Worm (Caenorhabditis elegans) whole organism, L2 larva: ENCODE measurements around the gene ubc-9.

ENCODE experiments used
- C34F6.9 ChIP-seq: fragments of 150-350 bp; optimal IDR thresholded peaks from 2 replicates; lab custom pipeline; 2014; ENCODE audit warnings: missing biosample characterization, missing genetic modification characterization
- Y55F3AM.14 ChIP-seq: fragments of 200-800 bp; sonication (Bioruptor generic); optimal IDR thresholded peaks from 2 replicates; lab custom pipeline; 2018; ENCODE audit warnings: mild to moderate bottlenecking, missing genetic modification characterization, missing compliant biosample characterization
- ZK546.5 ChIP-seq: sonication (generic microtip); optimal IDR thresholded peaks from 2 replicates; lab custom pipeline; 2017; ENCODE audit warnings: missing biosample characterization, missing genetic modification characterization
- alr-1 ChIP-seq: fragments of 150-350 bp; optimal IDR thresholded peaks from 2 replicates; lab custom pipeline; 2014; ENCODE audit warnings: missing biosample characterization, missing genetic modification characterization
- aly-2 ChIP-seq: fragments of 150-350 bp; optimal IDR thresholded peaks from 2 replicates; lab custom pipeline; 2014; ENCODE audit warnings: missing biosample characterization, missing genetic modification characterization
- ama-1 ChIP-seq: fragments of 150-350 bp; optimal IDR thresholded peaks from 2 replicates; lab custom pipeline; 2018; ENCODE audit warnings: inconsistent platforms
- blmp-1 ChIP-seq: sonication (generic microtip); optimal IDR thresholded peaks from 2 replicates; lab custom pipeline; 2017; ENCODE audit warnings: missing genetic modification characterization, mild to moderate bottlenecking, missing compliant biosample characterization, antibody characterized with exemption, moderate library complexity; ENCODE audit not compliant: insufficient read depth
- ceh-16 ChIP-seq: fragments of 150-350 bp; optimal IDR thresholded peaks from 2 replicates; lab custom pipeline; 2014; ENCODE audit warnings: missing biosample characterization, missing genetic modification characterization
- crh-2 ChIP-seq: sonication (generic microtip); optimal IDR thresholded peaks from 2 replicates; lab custom pipeline; 2017; ENCODE audit warnings: missing biosample characterization, missing genetic modification characterization
- dmd-4 ChIP-seq: sonication (generic microtip); optimal IDR thresholded peaks from 2 replicates; lab custom pipeline; 2017; ENCODE audit warnings: missing biosample characterization, missing genetic modification characterization
- egl-27 ChIP-seq: sonication (generic microtip); optimal IDR thresholded peaks from 3 replicates; lab custom pipeline; 2017; ENCODE audit warnings: missing biosample characterization, missing genetic modification reagents, missing genetic modification characterization
- elt-1 ChIP-seq: fragments of 150-350 bp; optimal IDR thresholded peaks from 2 replicates; lab custom pipeline; 2014; ENCODE audit warnings: missing biosample characterization, missing genetic modification characterization
- elt-3 ChIP-seq: sonication (generic microtip); optimal IDR thresholded peaks from 2 replicates; lab custom pipeline; 2017; ENCODE audit warnings: missing biosample characterization, missing genetic modification characterization
- gmeb-1 ChIP-seq: fragments of 150-350 bp; optimal IDR thresholded peaks from 2 replicates; lab custom pipeline; 2014; ENCODE audit warnings: missing biosample characterization, missing genetic modification characterization
- lin-11 ChIP-seq: fragments of 150-350 bp; sonication (generic microtip); optimal IDR thresholded peaks from 2 replicates; lab custom pipeline; 2014; ENCODE audit warnings: missing biosample characterization, missing genetic modification characterization, inconsistent platforms, mixed read lengths
- lin-13 ChIP-seq: fragments of 150-350 bp; optimal IDR thresholded peaks from 2 replicates; lab custom pipeline; 2014; ENCODE audit warnings: missing biosample characterization, missing genetic modification reagents, missing genetic modification characterization
- lin-39 ChIP-seq: fragments of 150-350 bp; optimal IDR thresholded peaks from 2 replicates; lab custom pipeline; 2014; ENCODE audit warnings: missing biosample characterization, missing genetic modification reagents, missing genetic modification characterization
- lsy-2 ChIP-seq, 2 experiments: fragments of 150-350 bp in 1 of 2; sonication (generic microtip) in 1 of 2; optimal IDR thresholded peaks; 2 replicates each; lab custom pipeline; 2014 to 2017; ENCODE audit warnings: missing biosample characterization in 2 of 2, missing genetic modification characterization in 2 of 2
- mab-5 ChIP-seq: fragments of 150-350 bp; optimal IDR thresholded peaks from 2 replicates; lab custom pipeline; 2014; ENCODE audit warnings: missing biosample characterization, missing genetic modification characterization
- mdl-1 ChIP-seq, 2 experiments: fragments of 150-350 bp in 1 of 2; sonication (generic microtip) in 1 of 2; optimal IDR thresholded peaks; 2 replicates each; lab custom pipeline; 2017; ENCODE audit warnings: missing biosample characterization in 2 of 2, missing genetic modification characterization in 2 of 2
- nhr-10 ChIP-seq: sonication (generic microtip); optimal IDR thresholded peaks from 2 replicates; lab custom pipeline; 2017; ENCODE audit warnings: missing biosample characterization, missing genetic modification characterization
- nhr-12 ChIP-seq: fragments of 150-350 bp; optimal IDR thresholded peaks from 2 replicates; lab custom pipeline; 2014; ENCODE audit warnings: missing biosample characterization, missing genetic modification characterization
- nhr-21 ChIP-seq: fragments of 150-350 bp; optimal IDR thresholded peaks from 2 replicates; lab custom pipeline; 2014; ENCODE audit warnings: missing biosample characterization, missing genetic modification characterization
- nhr-23 ChIP-seq: fragments of 150-350 bp; optimal IDR thresholded peaks from 2 replicates; lab custom pipeline; 2014; ENCODE audit warnings: missing biosample characterization, missing genetic modification reagents, missing genetic modification characterization
- nhr-237 ChIP-seq: fragments of 150-350 bp; optimal IDR thresholded peaks from 2 replicates; lab custom pipeline; 2014; ENCODE audit warnings: missing biosample characterization, missing genetic modification characterization
- nhr-25 ChIP-seq: fragments of 150-350 bp; sonication (generic microtip); optimal IDR thresholded peaks from 3 replicates; lab custom pipeline; 2014; ENCODE audit warnings: missing biosample characterization, missing genetic modification characterization
- nhr-77 ChIP-seq: fragments of 150-350 bp; optimal IDR thresholded peaks from 2 replicates; lab custom pipeline; 2014; ENCODE audit warnings: missing biosample characterization, missing genetic modification characterization
- peb-1 ChIP-seq: fragments of 150-350 bp; optimal IDR thresholded peaks from 2 replicates; lab custom pipeline; 2014; ENCODE audit warnings: missing biosample characterization, missing genetic modification characterization
- sem-4 ChIP-seq: fragments of 150-350 bp; optimal IDR thresholded peaks from 2 replicates; lab custom pipeline; 2014; ENCODE audit warnings: missing biosample characterization, missing genetic modification reagents, missing genetic modification characterization
- sma-3 ChIP-seq: sonication (generic microtip); optimal IDR thresholded peaks from 2 replicates; lab custom pipeline; 2016; ENCODE audit warnings: missing genetic modification reagents, missing genetic modification characterization, missing compliant biosample characterization
- sma-9 ChIP-seq, 2 experiments: fragments of 150-350 bp in 1 of 2; sonication (generic microtip) in 1 of 2; optimal IDR thresholded peaks; 2 replicates each; lab custom pipeline; 2014 to 2016; ENCODE audit warnings: missing genetic modification characterization in 2 of 2, mild to moderate bottlenecking in 1 of 2, missing biosample characterization in 1 of 2, missing compliant biosample characterization in 1 of 2, missing genetic modification reagents in 1 of 2, moderate library complexity in 1 of 2
- unc-39 ChIP-seq: fragments of 150-350 bp; optimal IDR thresholded peaks from 2 replicates; lab custom pipeline; 2014; ENCODE audit warnings: missing biosample characterization, missing genetic modification characterization
- unc-55 ChIP-seq: fragments of 150-350 bp; sonication (generic microtip); optimal IDR thresholded peaks from 3 replicates; lab custom pipeline; 2014; ENCODE audit warnings: missing biosample characterization, missing genetic modification reagents, missing genetic modification characterization
- unc-62 ChIP-seq: fragments of 150-350 bp; optimal IDR thresholded peaks from 2 replicates; lab custom pipeline; 2014; ENCODE audit warnings: missing biosample characterization, missing genetic modification reagents, missing genetic modification characterization
- zag-1 ChIP-seq: fragments of 150-350 bp; optimal IDR thresholded peaks from 2 replicates; lab custom pipeline; 2014; ENCODE audit warnings: missing biosample characterization, missing genetic modification characterization
- ztf-11 ChIP-seq: sonication (generic microtip); optimal IDR thresholded peaks from 2 replicates; lab custom pipeline; 2017; ENCODE audit warnings: missing biosample characterization, missing genetic modification characterization
- ztf-4 ChIP-seq: fragments of 150-350 bp; optimal IDR thresholded peaks from 2 replicates; lab custom pipeline; 2014; ENCODE audit warnings: missing biosample characterization, missing genetic modification characterization

The ubc-9 gene

ce11 chrIV:4655979-4656378 is 5.1 kb downstream of the ubc-9 start:
- no peak for TF ChIP-seq lin-39 (tag; lab: Kevin White, UChicago)
- TF ChIP-seq nhr-77 (tag; lab: Kevin White, UChicago) = no peak
- no peak for TF ChIP-seq aly-2 (tag; lab: Kevin White, UChicago)
- no peak for TF ChIP-seq egl-27 (tag; lab: Kevin White, UChicago)
- no peak for TF ChIP-seq nhr-21
- no peak for TF ChIP-seq Y55F3AM.14
- TF ChIP-seq nhr-237 (tag; lab: Kevin White, UChicago) = no peak
- no peak for TF ChIP-seq peb-1 (tag; lab: Kevin White, UChicago)
- no peak for TF ChIP-seq nhr-23 (tag; lab: Kevin White, UChicago)
- TF ChIP-seq sem-4 (tag; lab: Kevin White, UChicago) = no peak
- no peak for TF ChIP-seq ceh-16 (tag; lab: Kevin White, UChicago)
- no peak for TF ChIP-seq alr-1
- no peak for TF ChIP-seq nhr-10 (tag; lab: Kevin White, UChicago)
- no peak for TF ChIP-seq ama-1 (lab: Kevin White, UChicago)
- TF ChIP-seq elt-1 (tag; lab: Kevin White, UChicago) = no peak
- TF ChIP-seq sma-9 (GFP tag; optimal IDR thresholded peaks at IDR 0.05; lab: Kevin White, UChicago) = no peak
- no peak for TF ChIP-seq sma-9 (tag; optimal IDR thresholded peaks at IDR 0.05; lab: Kevin White, UChicago)
- no peak for TF ChIP-seq blmp-1 (tag; lab: Kevin White, UChicago)
- no peak for TF ChIP-seq nhr-25 (tag; lab: Kevin White, UChicago)
- TF ChIP-seq sma-3 = no peak

- TF ChIP-seq blmp-1 (tag; lab: Kevin White, UChicago) (no peak), lin-13 (GFP tag; lab: Kevin White, UChicago) (no peak), nhr-10 (tag; lab: Kevin White, UChicago) (no peak), ztf-4 (no peak), lsy-2 (tag; optimal IDR thresholded peaks at IDR 0.05; lab: Kevin White, UChicago) (no peak), alr-1 (no peak), dmd-4 (tag; lab: Kevin White, UChicago) (no peak), lin-11 (tag; lab: Kevin White, UChicago) (no peak), unc-62 (GFP tag; lab: Kevin White, UChicago) (no peak), ztf-11 (no peak), zag-1 (no peak), nhr-25 (tag; lab: Kevin White, UChicago) (no peak), elt-3 (tag; lab: Kevin White, UChicago) (no peak), nhr-12 (tag; lab: Kevin White, UChicago) (no peak), nhr-21 (no peak), peb-1 (tag; lab: Kevin White, UChicago) (no peak), egl-27 (tag; lab: Kevin White, UChicago) (no peak), aly-2 (tag; lab: Kevin White, UChicago) (no peak)
- TF ChIP-seq, all 48 proteins: peak for 0
Measured at ce11 chrIV:4656380-4656779, 5.5 kb downstream of the ubc-9 start.

- TF ChIP-seq sma-9 (GFP tag; optimal IDR thresholded peaks at IDR 0.05; lab: Kevin White, UChicago) (no peak), sma-9 (tag; optimal IDR thresholded peaks at IDR 0.05; lab: Kevin White, UChicago) (no peak), unc-39 (tag; lab: Kevin White, UChicago) (no peak), ZK546.5 (tag; lab: Kevin White, UChicago) (no peak), sma-3 (no peak), peb-1 (tag; lab: Kevin White, UChicago) (no peak), mdl-1 (tag; optimal IDR thresholded peaks at IDR 0.05; lab: Kevin White, UChicago) (no peak), blmp-1 (tag; lab: Kevin White, UChicago) (no peak), mab-5 (tag; lab: Kevin White, UChicago) (no peak), unc-55 (GFP tag; lab: Kevin White, UChicago) (no peak), elt-3 (tag; lab: Kevin White, UChicago) (no peak), gmeb-1 (no peak)
Measured at ce11 chrIV:4657874-4658273, 7.0 kb downstream of the ubc-9 start, which contains the start of gene col-111. Gene col-111, minus strand, starts transcription at chrIV:4657974.

ce11 chrIV:4659277-4659676 is 8.4 kb downstream of the ubc-9 start, which contains the start of gene mrps-21:
Gene mrps-21, minus strand, starts transcription at chrIV:4659517.
- TF ChIP-seq nhr-77 (tag; lab: Kevin White, UChicago) (no peak), C34F6.9 (tag; lab: Kevin White, UChicago) (no peak), ZK546.5 (tag; lab: Kevin White, UChicago) (no peak), ama-1 (lab: Kevin White, UChicago) (peak; percentile 5), crh-2 (tag; lab: Kevin White, UChicago) (no peak)
